Worm (Caenorhabditis elegans): ENCODE data around the gene srj-29.
"Not testable (repeated sequence)": the region's sequence is repeated elsewhere in the genome, so short reads cannot be mapped to it uniquely, and the experiment has no call there.

ce11 chrV:16040140-16040827, 35.2 kb upstream of the srj-29 start, which contains the start of the genes his-4 and his-3:
- TF ChIP-seq unc-130 (GFP tag; optimal IDR thresholded peaks at IDR 0.05); F33H1.4 (GFP tag; IDR thresholded peaks at IDR 0.05); zfh-2 (GFP tag; conservative IDR thresholded peaks at IDR 0.05); ztf-6 (GFP tag; IDR thresholded peaks at IDR 0.05); unc-62 (GFP tag; optimal IDR thresholded peaks at IDR 0.05); sdz-38 (tag; optimal IDR thresholded peaks at IDR 0.05); F52B5.7 (tag; optimal IDR thresholded peaks at IDR 0.05); bed-1 (GFP tag; IDR thresholded peaks at IDR 0.05); hrde-1 (tag; optimal IDR thresholded peaks at IDR 0.05; ENCODE audit: borderline replicate concordance); zim-3 (tag; optimal IDR thresholded peaks at IDR 0.05); aptf-3 (GFP tag; IDR thresholded peaks at IDR 0.05): not testable (repeated sequence)

Data from whole organism, young adult.